Fruit fly (Drosophila melanogaster): Measurements from ENCODE around the gene CG11327.
A peak's percentile ranks its signal among the peaks of the same experiment; 100 is the strongest.

CG11327 gene

DNA sequence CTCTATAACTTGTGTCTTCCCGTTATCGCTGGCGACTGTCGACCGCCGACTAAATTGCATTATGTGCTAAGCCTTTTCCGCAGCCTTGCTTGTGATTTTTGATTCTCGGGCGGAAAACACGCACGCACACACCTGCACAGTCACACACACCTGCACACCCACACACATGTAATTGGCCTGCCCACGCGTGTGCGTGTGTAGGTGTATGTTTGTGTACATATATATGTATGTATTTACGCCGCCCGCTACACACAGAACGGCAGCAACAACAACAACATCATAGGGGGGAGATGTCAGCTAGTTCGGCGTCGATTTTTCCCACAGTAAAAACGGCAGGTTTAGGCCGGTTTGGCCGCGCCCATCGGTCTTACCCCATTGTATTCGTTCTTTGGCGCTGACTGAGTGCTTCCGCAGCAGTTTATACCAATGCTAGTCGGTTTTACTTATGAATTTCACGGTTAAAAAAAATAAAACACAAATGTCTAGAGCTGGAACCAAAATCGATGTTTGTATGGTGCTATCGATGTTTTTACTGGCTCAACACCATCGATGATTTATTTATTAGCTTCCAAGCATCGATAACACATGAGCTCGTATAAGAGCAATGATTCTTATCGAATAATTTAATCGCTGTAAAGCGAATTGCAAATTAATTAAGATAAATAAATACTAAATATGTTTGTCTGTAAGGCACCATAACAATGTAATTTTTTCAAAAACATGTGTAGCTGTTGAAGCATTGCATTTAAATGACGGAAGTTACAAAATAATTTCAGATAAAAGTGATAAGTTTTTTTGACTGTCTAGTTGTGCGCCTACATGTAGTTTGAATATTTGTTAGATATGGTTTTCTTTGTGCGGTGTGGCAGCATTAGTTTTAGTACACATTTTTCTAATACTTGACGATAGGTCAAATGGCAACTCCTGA, 36.6 kb upstream of the CG11327 start, which contains the start of gene homer (continued):
- no peak for TF ChIP-seq CG3838 (GFP tag; optimal IDR thresholded peaks at IDR 0.05)
- TF ChIP-seq sens (GFP tag), result peak; percentile 66
- TF ChIP-seq Fer1 (GFP tag; optimal IDR thresholded peaks at IDR 0.05), result peak; percentile 42
- peak; percentile 10 for TF ChIP-seq CG17829 (tag; optimal IDR thresholded peaks at IDR 0.05)
- TF ChIP-seq CG2116 (GFP tag; optimal IDR thresholded peaks at IDR 0.05), result peak; percentile 69
- TF ChIP-seq org-1 (GFP tag; optimal IDR thresholded peaks at IDR 0.05), result no peak
- TF ChIP-seq vvl (GFP tag; IDR thresholded peaks at IDR 0.05), result peak; percentile 18; the same call in 1 of the 2 replicates
- no peak for TF ChIP-seq C15 (GFP tag; IDR thresholded peaks at IDR 0.05)
- peak; percentile 94 for TF ChIP-seq BEAF-32 (GFP tag; optimal IDR thresholded peaks at IDR 0.05)
- TF ChIP-seq tin (GFP tag; optimal IDR thresholded peaks at IDR 0.05), result peak; percentile 8
- peak; percentile 53; the same call in 1 of the 2 replicates for TF ChIP-seq CG32767 (GFP tag; IDR thresholded peaks at IDR 0.05)
- TF ChIP-seq CG8765 (GFP tag; IDR thresholded peaks at IDR 0.05), result 0 out of 2 replicates have a peak, but pooled peaks have one; percentile 25
- no peak for TF ChIP-seq CG7987 (GFP tag; optimal IDR thresholded peaks at IDR 0.05)
- no peak for TF ChIP-seq CG31365 (tag; optimal IDR thresholded peaks at IDR 0.05)
- TF ChIP-seq CG34422 (GFP tag; IDR thresholded peaks at IDR 0.05), result peak; percentile 79; the same call in 2 of the 3 replicates
- TF ChIP-seq Abd-B (GFP tag; optimal IDR thresholded peaks at IDR 0.05), result peak; percentile 84
- TF ChIP-seq MBD-R2 (GFP tag; IDR thresholded peaks at IDR 0.05), result peak; percentile 38
- TF ChIP-seq schlank (tag; optimal IDR thresholded peaks at IDR 0.05), result no peak
- TF ChIP-seq Oaz (GFP tag; IDR thresholded peaks at IDR 0.05), result no peak
- peak; percentile 85 for TF ChIP-seq HLHmδ (GFP tag; optimal IDR thresholded peaks at IDR 0.05)
- TF ChIP-seq CG17361 (GFP tag; IDR thresholded peaks at IDR 0.05), result peak; percentile 32; the same call in 1 of the 3 replicates
- peak; percentile 81 for TF ChIP-seq CG2129 (GFP tag; IDR thresholded peaks at IDR 0.05; ENCODE audit: partially characterized antibody)
- peak; percentile 63; the same call in 2 of the 3 replicates for TF ChIP-seq ci (GFP tag; IDR thresholded peaks at IDR 0.05)
- peak; percentile 46; the same call in 1 of the 2 replicates for TF ChIP-seq Adf1 (GFP tag; IDR thresholded peaks at IDR 0.05)
- TF ChIP-seq ac (GFP tag; optimal IDR thresholded peaks at IDR 0.05), result peak; percentile 27
- no peak for TF ChIP-seq CG16779 (GFP tag; IDR thresholded peaks at IDR 0.05)
- peak; percentile 33 for TF ChIP-seq CG13296 (GFP tag; optimal IDR thresholded peaks at IDR 0.05)
- peak; percentile 93 for TF ChIP-seq vnd (GFP tag; IDR thresholded peaks at IDR 0.05; ENCODE audit: partially characterized antibody)
- peak; percentile 24 for TF ChIP-seq bigmax (GFP tag; optimal IDR thresholded peaks at IDR 0.05)
- peak; percentile 33 for TF ChIP-seq Nf-YB (GFP tag; optimal IDR thresholded peaks at IDR 0.05)
- TF ChIP-seq CkIIα-i1 (GFP tag; IDR thresholded peaks at IDR 0.05), result 0 out of 2 replicates have a peak, but pooled peaks have one; percentile 19
- peak; percentile 92 for TF ChIP-seq inv (GFP tag; IDR thresholded peaks at IDR 0.05; ENCODE audit: partially characterized antibody)
- peak; percentile 8 for TF ChIP-seq caup (GFP tag; optimal IDR thresholded peaks at IDR 0.05; ENCODE audit: severe bottlenecking)
- no peak for TF ChIP-seq CG3407 (GFP tag; optimal IDR thresholded peaks at IDR 0.05)
- peak; percentile 94 for TF ChIP-seq CG8478 (optimal IDR thresholded peaks at IDR 0.05)
- no peak for TF ChIP-seq dpn (GFP tag; optimal IDR thresholded peaks at IDR 0.05)
- TF ChIP-seq D (optimal IDR thresholded peaks at IDR 0.05), result peak; percentile 9
- TF ChIP-seq D (GFP tag; optimal IDR thresholded peaks at IDR 0.05), result no peak
- peak; percentile 90; the same call in 2 of the 3 replicates for TF ChIP-seq CG34224 (GFP tag; IDR thresholded peaks at IDR 0.05; ENCODE audit: partially characterized antibody)
- TF ChIP-seq grau (tag; optimal IDR thresholded peaks at IDR 0.05), result no peak
- no peak for TF ChIP-seq CG11695 (GFP tag; IDR thresholded peaks at IDR 0.05)
- no peak for TF ChIP-seq sisA (GFP tag; IDR thresholded peaks at IDR 0.05)
- peak in 1 of 2 experiments; percentile 70 for TF ChIP-seq tll (GFP tag; optimal IDR thresholded peaks at IDR 0.05)
- TF ChIP-seq NC2β (GFP tag; optimal IDR thresholded peaks at IDR 0.05), result no peak
- peak; percentile 3 for TF ChIP-seq CG8924 (tag; optimal IDR thresholded peaks at IDR 0.05)
- peak; percentile 75 for TF ChIP-seq kah (GFP tag; optimal IDR thresholded peaks at IDR 0.05)
- TF ChIP-seq CG16863 (GFP tag; optimal IDR thresholded peaks at IDR 0.05), result no peak
- TF ChIP-seq zf30C (GFP tag; optimal IDR thresholded peaks at IDR 0.05), result no peak

Data from whole organism, embryonic.